Worm (Caenorhabditis elegans): ENCODE measurements around the gene cyb-2.1.

- TF ChIP-seq nhr-6 (tag; optimal IDR thresholded peaks at IDR 0.05) (no peak), lin-15B (tag; optimal IDR thresholded peaks at IDR 0.05) (no peak), dve-1 (tag; optimal IDR thresholded peaks at IDR 0.05; ENCODE audit: insufficient read depth) (no peak), ZK337.2 (GFP tag; IDR thresholded peaks at IDR 0.05) (no peak)
Observed at ce11 chrIV:11001614-11002013, 15.8 kb downstream of the cyb-2.1 start, which contains the start of gene F13H10.9.
